Worm (Caenorhabditis elegans) whole organism, L3 larva: Measurements from ENCODE around the gene F09E5.3.

Experiments used
- R02D3.7 ChIP-seq: fragments of 150-350 bp; optimal IDR thresholded peaks from 2 replicates; lab custom pipeline; 2014; ENCODE audit warnings: missing biosample characterization, missing genetic modification characterization
- aly-2 ChIP-seq: fragments of 150-350 bp; optimal IDR thresholded peaks from 2 replicates; lab custom pipeline; 2014; ENCODE audit warnings: missing biosample characterization, missing genetic modification characterization
- ama-1 ChIP-seq: fragments of 150-350 bp; optimal IDR thresholded peaks from 2 replicates; lab custom pipeline; 2018
- ceh-28 ChIP-seq: fragments of 150-350 bp; optimal IDR thresholded peaks from 2 replicates; lab custom pipeline; 2014; ENCODE audit warnings: missing biosample characterization, missing genetic modification reagents, missing genetic modification characterization
- ceh-82 ChIP-seq: fragments of 150-350 bp; optimal IDR thresholded peaks from 2 replicates; lab custom pipeline; 2014; ENCODE audit warnings: missing biosample characterization, missing genetic modification characterization
- ceh-9 ChIP-seq: sonication (generic microtip); optimal IDR thresholded peaks from 2 replicates; lab custom pipeline; 2018; ENCODE audit warnings: missing biosample characterization, missing genetic modification characterization
- daf-12 ChIP-seq: fragments of 150-350 bp; optimal IDR thresholded peaks from 2 replicates; lab custom pipeline; 2014; ENCODE audit warnings: missing biosample characterization, missing genetic modification reagents, missing genetic modification characterization
- egl-27 ChIP-seq: sonication (generic microtip); optimal IDR thresholded peaks from 4 replicates; lab custom pipeline; 2017; ENCODE audit warnings: missing biosample characterization, missing genetic modification reagents, missing genetic modification characterization
- egl-5 ChIP-seq: fragments of 150-350 bp; optimal IDR thresholded peaks from 2 replicates; lab custom pipeline; 2017; ENCODE audit warnings: missing biosample characterization, missing genetic modification reagents, missing genetic modification characterization, inconsistent platforms
- elt-1 ChIP-seq: fragments of 150-350 bp; optimal IDR thresholded peaks from 2 replicates; lab custom pipeline; 2014; ENCODE audit warnings: missing biosample characterization, missing genetic modification characterization
- elt-2 ChIP-seq: sonication (generic microtip); optimal IDR thresholded peaks from 2 replicates; lab custom pipeline; 2016; ENCODE audit warnings: missing genetic modification reagents, mild to moderate bottlenecking, missing genetic modification characterization, missing compliant biosample characterization
- elt-3 ChIP-seq, 3 experiments: fragments of 150-350 bp in 1 of 3; sonication (generic microtip) in 2 of 3; optimal IDR thresholded peaks; 2 replicates in 2 of 3; 4 replicates in 1 of 3; lab custom pipeline; 2014 to 2017; ENCODE audit warnings: missing biosample characterization in 3 of 3, missing genetic modification characterization in 3 of 3
- eor-1 ChIP-seq, 2 experiments: fragments of 150-350 bp; optimal IDR thresholded peaks; 2 replicates each; lab custom pipeline; 2014 to 2018; ENCODE audit warnings: missing biosample characterization in 2 of 2, missing genetic modification characterization in 2 of 2
- fkh-10 ChIP-seq: sonication (generic microtip); optimal IDR thresholded peaks from 2 replicates; lab custom pipeline; 2017; ENCODE audit warnings: missing biosample characterization, missing genetic modification reagents, missing genetic modification characterization
- fkh-2 ChIP-seq: fragments of 150-350 bp; optimal IDR thresholded peaks from 2 replicates; lab custom pipeline; 2014; ENCODE audit warnings: missing biosample characterization, missing genetic modification reagents, missing genetic modification characterization
- fos-1 ChIP-seq: fragments of 150-350 bp; optimal IDR thresholded peaks from 2 replicates; lab custom pipeline; 2014; ENCODE audit warnings: missing biosample characterization, missing genetic modification characterization
- hmg-11 ChIP-seq: sonication (generic microtip); optimal IDR thresholded peaks from 2 replicates; lab custom pipeline; 2016; ENCODE audit warnings: missing genetic modification characterization, missing compliant biosample characterization
- jun-1 ChIP-seq: fragments of 150-350 bp; optimal IDR thresholded peaks from 2 replicates; lab custom pipeline; 2014; ENCODE audit warnings: missing biosample characterization, missing genetic modification reagents, missing genetic modification characterization
- lin-15B ChIP-seq: fragments of 150-350 bp; optimal IDR thresholded peaks from 2 replicates; lab custom pipeline; 2014; ENCODE audit warnings: missing biosample characterization, missing genetic modification characterization
- lin-39 ChIP-seq: fragments of 150-350 bp; optimal IDR thresholded peaks from 2 replicates; lab custom pipeline; 2018; ENCODE audit warnings: missing biosample characterization, missing genetic modification reagents, missing genetic modification characterization
- lsy-12 ChIP-seq: sonication (generic microtip); optimal IDR thresholded peaks from 2 replicates; lab custom pipeline; 2016; ENCODE audit warnings: mild to moderate bottlenecking, missing genetic modification characterization, missing compliant biosample characterization
- mdl-1 ChIP-seq: fragments of 150-350 bp; optimal IDR thresholded peaks from 2 replicates; lab custom pipeline; 2014; ENCODE audit warnings: missing biosample characterization, missing genetic modification characterization
- mml-1 ChIP-seq: fragments of 150-350 bp; sonication (generic microtip); optimal IDR thresholded peaks from 3 replicates; lab custom pipeline; 2014; ENCODE audit warnings: missing biosample characterization, missing genetic modification characterization
- nfya-1 ChIP-seq: sonication (generic microtip); optimal IDR thresholded peaks from 2 replicates; lab custom pipeline; 2017; ENCODE audit warnings: missing genetic modification characterization, mild to moderate bottlenecking, missing compliant biosample characterization, antibody characterized with exemption, moderate library complexity; ENCODE audit not compliant: insufficient read depth
- nhr-23 ChIP-seq: fragments of 150-350 bp; optimal IDR thresholded peaks from 2 replicates; lab custom pipeline; 2014; ENCODE audit warnings: missing biosample characterization, missing genetic modification reagents, missing genetic modification characterization
- nhr-237 ChIP-seq: fragments of 150-350 bp; optimal IDR thresholded peaks from 2 replicates; lab custom pipeline; 2014; ENCODE audit warnings: missing biosample characterization, missing genetic modification characterization
- nhr-25 ChIP-seq: sonication (generic microtip); optimal IDR thresholded peaks from 2 replicates; lab custom pipeline; 2017; ENCODE audit warnings: missing biosample characterization, missing genetic modification characterization
- nhr-28 ChIP-seq: fragments of 150-350 bp; optimal IDR thresholded peaks from 2 replicates; lab custom pipeline; 2014; ENCODE audit warnings: missing biosample characterization, missing genetic modification characterization
- nhr-43 ChIP-seq: sonication (generic microtip); optimal IDR thresholded peaks from 2 replicates; lab custom pipeline; 2016; ENCODE audit warnings: mild to moderate bottlenecking, missing genetic modification characterization, missing compliant biosample characterization; ENCODE audit not compliant: poor library complexity, severe bottlenecking
- nhr-76 ChIP-seq: fragments of 150-350 bp; sonication (generic microtip); optimal IDR thresholded peaks from 5 replicates; lab custom pipeline; 2014; ENCODE audit warnings: missing biosample characterization, missing genetic modification characterization
- nhr-77 ChIP-seq: fragments of 150-350 bp; optimal IDR thresholded peaks from 2 replicates; lab custom pipeline; 2014; ENCODE audit warnings: missing biosample characterization, missing genetic modification characterization
- sea-2 ChIP-seq: fragments of 150-350 bp; sonication (generic microtip); optimal IDR thresholded peaks from 4 replicates; lab custom pipeline; 2014; ENCODE audit warnings: missing biosample characterization, missing genetic modification reagents, missing genetic modification characterization
- skn-1 ChIP-seq: fragments of 150-350 bp; optimal IDR thresholded peaks from 2 replicates; lab custom pipeline; 2014; ENCODE audit warnings: missing biosample characterization, missing genetic modification characterization
- snpc-4 ChIP-seq: fragments of 150-350 bp; optimal IDR thresholded peaks from 2 replicates; lab custom pipeline; 2014; ENCODE audit warnings: missing biosample characterization, missing genetic modification characterization
- tbx-2 ChIP-seq: sonication (generic microtip); optimal IDR thresholded peaks from 2 replicates; lab custom pipeline; 2016; ENCODE audit warnings: mild to moderate bottlenecking, missing genetic modification characterization, missing compliant biosample characterization
- unc-39 ChIP-seq: sonication (generic microtip); optimal IDR thresholded peaks from 4 replicates; lab custom pipeline; 2017; ENCODE audit warnings: missing biosample characterization, missing genetic modification characterization
- unc-62 ChIP-seq: fragments of 150-350 bp; sonication (generic microtip); optimal IDR thresholded peaks from 4 replicates; lab custom pipeline; 2014; ENCODE audit warnings: missing biosample characterization, missing genetic modification reagents, missing genetic modification characterization
- zag-1 ChIP-seq: fragments of 150-350 bp; optimal IDR thresholded peaks from 2 replicates; lab custom pipeline; 2014; ENCODE audit warnings: missing biosample characterization, missing genetic modification characterization
- ztf-4 ChIP-seq: fragments of 150-350 bp; optimal IDR thresholded peaks from 2 replicates; lab custom pipeline; 2014; ENCODE audit warnings: missing biosample characterization, missing genetic modification characterization

Gene F09E5.3

DNA sequence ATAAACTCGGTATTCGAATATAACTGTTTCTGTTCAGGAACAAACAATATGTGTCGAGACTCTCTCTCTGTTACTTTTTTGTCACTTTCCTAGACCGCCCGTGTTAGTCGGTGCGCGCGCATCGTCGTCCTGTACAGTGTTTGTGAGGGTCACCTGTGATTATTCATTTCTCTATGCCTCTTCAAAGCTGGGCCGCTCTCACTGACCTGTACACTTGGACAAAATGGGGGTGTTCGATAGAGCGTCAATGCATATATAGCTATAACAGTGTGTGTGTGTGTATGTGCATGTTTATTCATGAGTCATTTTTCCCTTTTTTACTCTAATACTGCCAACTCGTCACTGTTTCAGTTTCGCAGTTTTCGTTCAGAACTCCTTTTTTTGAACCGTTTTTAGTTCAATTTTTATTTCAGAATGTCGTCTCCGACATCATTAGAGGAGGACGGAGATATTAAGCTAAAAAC is 5.8 kb downstream of the F09E5.3 start, which contains the start of gene pkc-3 (continued):
- TF ChIP-seq R02D3.7 (tag; lab: Kevin White, UChicago) = peak; percentile 7
- TF ChIP-seq aly-2 = no peak
- TF ChIP-seq lin-39 (tag; lab: Kevin White, UChicago) = no peak
- no peak for TF ChIP-seq nhr-28 (tag; lab: Kevin White, UChicago)
- TF ChIP-seq nhr-237 (tag; lab: Kevin White, UChicago) = no peak
- no peak for TF ChIP-seq nhr-76 (tag; lab: Kevin White, UChicago)
- TF ChIP-seq nhr-25 (tag; lab: Kevin White, UChicago) = peak; percentile 98
- TF ChIP-seq egl-5 (tag; lab: Kevin White, UChicago) = no peak
- TF ChIP-seq fkh-10 (GFP tag; lab: Kevin White, UChicago) = no peak
- no peak for TF ChIP-seq elt-1 (tag; lab: Kevin White, UChicago)
- no peak for TF ChIP-seq lsy-12 (tag; lab: Kevin White, UChicago)
- peak; percentile 80 for TF ChIP-seq fos-1 (tag; lab: Kevin White, UChicago)

DNA sequence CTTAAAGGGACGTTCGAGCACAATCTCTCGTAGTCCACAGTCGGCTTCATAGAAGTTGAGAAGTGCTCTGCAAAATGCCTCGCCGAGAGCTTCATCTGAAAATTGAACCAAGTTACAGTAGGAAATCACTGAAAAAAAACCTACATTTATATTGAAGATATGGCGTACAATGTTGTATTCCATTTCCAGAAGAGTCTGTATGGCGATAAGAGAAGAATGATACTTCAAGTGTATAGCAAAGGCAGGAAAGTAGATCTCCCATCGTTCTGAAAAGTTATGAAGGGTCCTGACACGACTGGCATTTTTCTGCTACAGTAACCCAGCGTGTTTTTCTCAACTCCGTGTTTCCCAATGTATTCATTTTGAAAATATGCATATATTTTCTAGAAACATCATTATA is 10.5 kb downstream of the F09E5.3 start:
- TF ChIP-seq nfya-1 (tag; lab: Kevin White, UChicago) = no peak
- no peak for TF ChIP-seq unc-62 (GFP tag; lab: Kevin White, UChicago)
- TF ChIP-seq jun-1 (tag; lab: Kevin White, UChicago) = no peak
- no peak for TF ChIP-seq ceh-82 (tag; lab: Kevin White, UChicago)
- TF ChIP-seq fos-1 (tag; lab: Kevin White, UChicago) = no peak
- TF ChIP-seq aly-2 = no peak
- TF ChIP-seq nhr-25 (tag; lab: Kevin White, UChicago) = no peak
- TF ChIP-seq nhr-76 (tag; lab: Kevin White, UChicago) = no peak
- TF ChIP-seq lin-39 (tag; lab: Kevin White, UChicago) = no peak
- peak; percentile 0 for TF ChIP-seq nhr-23
- TF ChIP-seq ztf-4 (tag; lab: Kevin White, UChicago) = no peak
- no peak for TF ChIP-seq ama-1 (lab: Kevin White, UChicago)
- peak; percentile 8 for TF ChIP-seq nhr-43
- no peak for TF ChIP-seq lsy-12 (tag; lab: Kevin White, UChicago)
- no peak for TF ChIP-seq sea-2
- no peak for TF ChIP-seq skn-1 (tag; lab: Kevin White, UChicago)
- TF ChIP-seq, all 47 proteins: peak for 2

DNA sequence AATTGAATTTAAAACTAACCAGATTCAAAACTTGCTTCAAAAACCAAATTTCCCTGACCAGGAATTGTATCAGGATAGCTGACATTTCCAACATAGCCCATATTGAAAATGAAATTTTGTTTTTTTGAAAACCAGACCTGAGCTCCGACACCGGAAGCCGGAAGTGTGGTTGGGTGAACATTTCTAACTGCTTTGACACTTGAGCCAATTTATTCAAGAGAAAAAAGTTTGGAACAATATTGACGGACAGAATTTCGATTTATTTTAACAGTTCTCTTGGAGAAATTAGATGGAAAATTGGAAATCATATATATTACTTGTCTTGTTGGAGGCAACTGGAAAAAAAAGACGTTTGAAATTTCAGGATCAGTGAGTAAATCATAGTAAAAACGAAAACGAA is 13.4 kb downstream of the F09E5.3 start, which contains the start of gene ccpp-6:
Gene ccpp-6, minus strand, starts transcription at position 101 of the 400 bp plus-strand sequence.
- TF ChIP-seq elt-2 (tag; lab: Kevin White, UChicago) (peak; percentile 3), nhr-43 (no peak)

DNA sequence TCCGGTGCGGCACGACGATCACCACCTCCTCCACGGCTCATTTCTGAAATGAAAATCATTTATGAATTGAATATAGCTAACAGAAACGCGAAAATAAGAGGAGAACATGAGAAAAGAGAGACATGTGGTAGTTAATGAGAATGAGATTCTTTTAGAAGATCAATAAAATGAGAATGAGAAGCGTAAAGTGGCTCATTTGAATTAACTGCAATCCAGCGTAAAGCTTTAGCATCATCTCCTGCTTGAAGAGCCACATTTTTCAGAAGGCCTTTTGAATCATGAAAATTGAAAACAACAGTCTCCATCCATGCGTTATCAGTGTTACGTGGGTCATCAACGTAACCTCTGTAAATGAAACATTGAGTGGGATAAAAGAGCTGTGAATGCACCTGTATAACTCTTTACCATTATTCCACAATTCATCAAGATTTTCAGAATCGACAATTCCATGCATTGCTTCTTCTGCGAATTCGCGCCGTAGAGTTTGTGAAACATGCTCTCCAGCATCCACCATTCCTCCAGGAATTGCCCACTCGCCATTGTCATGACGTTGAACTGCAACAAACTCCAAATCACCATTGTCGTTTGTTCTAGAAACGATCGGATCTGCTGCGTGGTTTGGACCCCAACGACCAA is 15.1 kb downstream of the F09E5.3 start, which contains the start of gene rsp-4:
Gene rsp-4, minus strand, starts transcription at position 51 of the 636 bp plus-strand sequence.
- TF ChIP-seq skn-1 (tag; lab: Kevin White, UChicago) = no peak
- no peak for TF ChIP-seq fkh-2
- no peak for TF ChIP-seq egl-27
- TF ChIP-seq snpc-4 (tag; lab: Kevin White, UChicago) = no peak
- TF ChIP-seq ztf-4 (tag; lab: Kevin White, UChicago) = no peak
- TF ChIP-seq fkh-10 (GFP tag; lab: Kevin White, UChicago) = no peak

DNA sequence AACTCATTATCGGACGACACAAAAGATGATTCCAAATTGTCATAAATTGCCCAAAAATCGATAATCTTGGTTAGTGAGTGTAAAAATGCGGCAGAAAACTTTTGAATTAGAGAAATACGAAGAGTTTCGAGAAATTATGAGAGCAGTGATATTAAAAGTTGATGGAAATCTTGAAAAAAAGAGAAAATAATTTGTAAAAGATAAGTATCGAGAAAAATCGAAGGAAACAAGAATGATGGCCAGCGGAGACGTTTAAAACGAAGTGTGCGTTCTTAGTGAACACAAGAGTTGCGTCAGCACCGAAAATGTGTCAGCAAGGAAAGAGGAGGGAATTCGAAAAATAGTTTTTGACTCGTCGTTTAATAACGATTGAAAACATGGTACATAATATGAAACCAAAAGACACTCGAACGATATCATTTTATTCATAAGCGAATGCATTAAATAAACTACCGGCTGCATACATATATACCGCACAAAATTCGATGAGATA is 16.1 kb downstream of the F09E5.3 start, which contains the start of gene ndx-6:
Gene ndx-6, minus strand, starts transcription at position 51 of the 493 bp plus-strand sequence.
- TF ChIP-seq hmg-11 (tag; lab: Kevin White, UChicago) (peak; percentile 51), nhr-77 (tag; lab: Kevin White, UChicago) (no peak), R02D3.7 (tag; lab: Kevin White, UChicago) (peak; percentile 61), egl-5 (tag; lab: Kevin White, UChicago) (peak; percentile 64), elt-2 (tag; lab: Kevin White, UChicago) (peak; percentile 79), nhr-23 (peak; percentile 92), unc-62 (GFP tag; lab: Kevin White, UChicago) (no peak), lin-39 (tag; lab: Kevin White, UChicago) (peak; percentile 79), egl-27 (no peak), zag-1 (tag; lab: Kevin White, UChicago) (no peak), snpc-4 (tag; lab: Kevin White, UChicago) (peak; percentile 75), fkh-2 (no peak), skn-1 (tag; lab: Kevin White, UChicago) (peak; percentile 57), lsy-12 (tag; lab: Kevin White, UChicago) (peak; percentile 26), daf-12 (tag; lab: Kevin White, UChicago) (no peak), ceh-9 (tag; lab: Kevin White, UChicago) (no peak), jun-1 (tag; lab: Kevin White, UChicago) (peak; percentile 71), nhr-76 (tag; lab: Kevin White, UChicago) (no peak), nhr-43 (peak; percentile 86), nfya-1 (tag; lab: Kevin White, UChicago) (peak; percentile 82), lin-15B (tag; lab: Kevin White, UChicago) (peak; percentile 75), mdl-1 (tag; lab: Kevin White, UChicago) (no peak), tbx-2 (peak; percentile 66), elt-3 (tag; optimal IDR thresholded peaks at IDR 0.05; lab: Kevin White, UChicago) (no peak), ceh-28 (peak; percentile 55), nhr-28 (tag; lab: Kevin White, UChicago) (no peak), eor-1 (tag; optimal IDR thresholded peaks at IDR 0.05; lab: Kevin White, UChicago) (no peak), mml-1 (tag; lab: Kevin White, UChicago) (no peak), fkh-10 (GFP tag; lab: Kevin White, UChicago) (no peak), unc-39 (tag; lab: Kevin White, UChicago) (no peak)
